Worm (Caenorhabditis elegans): ENCODE measurements around the gene flh-2.

DNA sequence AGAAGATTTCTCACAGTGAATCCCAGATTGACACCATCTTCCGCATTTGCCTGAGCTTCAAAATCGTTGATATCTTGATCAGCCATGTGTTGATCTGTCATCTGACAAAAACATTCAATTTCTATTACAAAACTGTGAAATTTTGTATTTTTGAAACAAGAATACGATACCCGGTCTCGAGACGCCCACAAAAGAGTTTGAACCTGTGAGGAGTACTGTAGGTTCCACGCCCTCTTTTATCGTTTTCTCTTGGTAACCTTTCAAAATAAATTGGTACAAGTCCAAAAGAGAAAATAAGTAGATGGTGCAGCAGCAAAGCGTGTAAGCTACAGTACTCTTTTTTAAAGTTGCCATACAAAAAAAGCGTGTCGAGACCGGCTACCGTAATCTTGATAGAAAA is 42.0 kb upstream of the flh-2 start, which contains the start of gene F26F4.12:
- TF ChIP-seq alr-1 (tag; optimal IDR thresholded peaks at IDR 0.05; ENCODE audit: borderline replicate concordance) (no peak), snu-23 (GFP tag; optimal IDR thresholded peaks at IDR 0.05) (no peak)

All from whole organism, L1 larva.